Worm (Caenorhabditis elegans) whole organism, midembryonic: ENCODE measurements around the gene vps-39.
A peak's percentile ranks its signal among the peaks of the same experiment; 100 is the strongest.

Experiments used
- flt-1 ChIP-seq: fragments of 200-800 bp; sonication (Bioruptor generic); IDR thresholded peaks from 2 replicates; pipeline ENCODE4 v1.3.6; 2022; ENCODE audit warnings: missing genetic modification characterization, missing compliant biosample characterization
- med-1 ChIP-seq: sonication (generic microtip); optimal IDR thresholded peaks from 2 replicates; lab custom pipeline; 2017; ENCODE audit warnings: missing genetic modification characterization, mild to moderate bottlenecking, missing compliant biosample characterization, antibody characterized with exemption, missing genetic modification reagents; ENCODE audit not compliant: insufficient read depth

DNA sequence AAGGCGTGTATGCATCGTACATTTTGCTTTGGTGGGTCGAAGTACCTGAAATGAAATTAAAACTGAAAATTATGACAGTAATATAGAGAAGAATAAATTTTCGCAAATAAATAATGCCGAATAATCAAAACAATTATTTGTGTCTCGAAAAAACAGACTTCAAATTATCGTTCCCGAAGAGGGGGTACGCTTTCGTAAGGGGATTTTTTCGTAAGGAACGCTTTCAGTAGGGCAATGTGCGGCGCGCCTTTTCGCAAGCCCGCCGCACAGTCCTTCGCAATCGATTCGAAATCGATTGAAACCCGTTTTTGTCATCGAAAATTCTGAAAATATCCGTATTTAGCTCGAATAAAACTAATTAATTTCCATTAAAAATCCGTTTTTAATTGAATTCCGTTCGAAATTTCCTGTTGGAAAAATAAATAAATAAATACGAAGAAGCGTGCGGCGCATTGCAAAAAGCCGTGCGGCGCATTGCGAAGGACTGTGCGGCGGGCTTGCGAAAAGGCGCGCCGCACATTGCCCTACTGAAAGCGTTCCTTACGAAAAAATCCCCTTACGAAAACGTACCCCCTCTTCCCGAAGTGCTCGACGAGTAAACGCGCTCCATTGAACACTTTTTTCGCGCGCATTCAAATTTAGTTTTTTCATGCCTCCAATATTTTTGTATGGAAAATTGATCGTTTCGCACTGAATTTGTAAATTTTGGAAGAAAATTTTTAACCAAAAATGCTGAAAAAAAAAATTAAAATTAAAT, at the start of gene vps-39:
- TF ChIP-seq flt-1 (GFP tag; lab: Robert Waterston, UW): peak; percentile 83
- TF ChIP-seq med-1 (GFP tag; lab: Kevin White, UChicago): peak; percentile 36
